Fruit fly (Drosophila melanogaster): ENCODE data around the gene elm.

Gene elm

DNA sequence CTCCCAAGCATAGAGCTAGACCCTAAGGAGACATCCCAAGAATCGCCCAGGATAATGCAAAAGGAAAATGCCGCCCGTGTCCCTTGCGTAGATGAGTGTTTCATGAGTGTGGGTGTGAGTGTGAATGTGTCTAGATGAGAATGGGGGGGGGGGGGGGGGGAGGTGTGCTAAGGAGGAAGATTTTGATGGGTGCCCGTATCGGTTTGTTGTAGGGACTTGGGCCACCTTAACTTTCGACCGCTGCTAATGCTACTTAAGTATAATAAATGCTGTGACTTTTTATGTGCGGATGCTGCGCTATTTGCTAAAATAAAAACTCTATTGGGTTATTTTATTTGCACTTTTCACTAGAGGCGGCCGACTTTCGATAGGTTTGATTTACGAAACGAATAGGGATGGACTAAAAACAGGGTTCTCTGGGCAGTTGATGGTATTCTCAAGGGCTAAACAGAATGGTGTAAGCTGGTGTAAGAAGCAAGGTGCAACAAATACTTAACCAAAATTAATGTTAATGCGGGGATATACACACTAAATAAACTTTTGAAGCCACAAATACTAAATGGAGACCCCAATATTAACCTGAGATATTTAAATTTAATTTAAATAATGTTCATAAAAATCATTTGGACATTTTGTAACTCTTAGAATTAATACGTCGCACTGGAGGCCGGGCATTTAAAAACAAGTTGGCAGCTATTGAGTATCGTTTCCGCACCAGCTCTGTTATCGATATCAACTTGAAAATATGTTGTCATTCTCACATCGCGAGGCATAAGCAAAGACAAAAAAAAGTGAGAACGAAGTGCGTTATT, 14.5 kb upstream of the elm start, which contains the start of the genes Xe7 and Atg17 (continued):
- TF ChIP-seq shn (GFP tag; optimal IDR thresholded peaks at IDR 0.05) (peak; percentile 82), tio (GFP tag; optimal IDR thresholded peaks at IDR 0.05) (peak; percentile 95), CG6791 (GFP tag; IDR thresholded peaks at IDR 0.05; ENCODE audit: partially characterized antibody) (0 out of 3 replicates have a peak, but pooled peaks have one; percentile 52), ftz-f1 (GFP tag; optimal IDR thresholded peaks at IDR 0.05) (peak; percentile 68), Max (GFP tag; optimal IDR thresholded peaks at IDR 0.05) (peak; percentile 91), Sry-δ (GFP tag; optimal IDR thresholded peaks at IDR 0.05) (peak; percentile 93), CG33557 (GFP tag; optimal IDR thresholded peaks at IDR 0.05) (peak; percentile 90), dan (GFP tag; IDR thresholded peaks at IDR 0.05) (peak; percentile 75; the same call in 1 of the 2 replicates), ems (GFP tag; optimal IDR thresholded peaks at IDR 0.05) (peak; percentile 84), CG11398 (GFP tag; optimal IDR thresholded peaks at IDR 0.05) (peak; percentile 30), phol (tag; optimal IDR thresholded peaks at IDR 0.05) (peak; percentile 95), nerfin-2 (GFP tag; IDR thresholded peaks at IDR 0.05; ENCODE audit: partially characterized antibody) (peak; percentile 27; the same call in 1 of the 2 replicates), sob (GFP tag; IDR thresholded peaks at IDR 0.05) (peak; percentile 92), chif (GFP tag; optimal IDR thresholded peaks at IDR 0.05) (peak; percentile 79 to 90), CG8388 (GFP tag; optimal IDR thresholded peaks at IDR 0.05) (peak; percentile 85), twi (tag; optimal IDR thresholded peaks at IDR 0.05) (peak; percentile 90), hbn (GFP tag; IDR thresholded peaks at IDR 0.05; ENCODE audit: partially characterized antibody) (no peak), CG4820 (GFP tag; optimal IDR thresholded peaks at IDR 0.05) (peak; percentile 85), Hr78 (GFP tag; optimal IDR thresholded peaks at IDR 0.05) (no peak), Fer2 (tag; optimal IDR thresholded peaks at IDR 0.05) (peak; percentile 95), CG32767 (GFP tag; IDR thresholded peaks at IDR 0.05) (peak; percentile 81), zfh2 (GFP tag; optimal IDR thresholded peaks at IDR 0.05) (peak; percentile 97), Taf1 (GFP tag; IDR thresholded peaks at IDR 0.05) (peak; percentile 86), CG17568 (GFP tag; optimal IDR thresholded peaks at IDR 0.05) (no peak), CG13296 (GFP tag; optimal IDR thresholded peaks at IDR 0.05) (peak; percentile 82), ara (GFP tag; IDR thresholded peaks at IDR 0.05) (peak; percentile 77), nerfin-1 (tag; optimal IDR thresholded peaks at IDR 0.05) (peak; percentile 82), B-H2 (GFP tag; optimal IDR thresholded peaks at IDR 0.05) (peak; percentile 94), CG4328 (GFP tag; optimal IDR thresholded peaks at IDR 0.05) (peak; percentile 92), CG42726 (GFP tag; IDR thresholded peaks at IDR 0.05; ENCODE audit: partially characterized antibody) (no peak), HmgD (GFP tag; optimal IDR thresholded peaks at IDR 0.05) (peak; percentile 81), Trl (optimal IDR thresholded peaks at IDR 0.05) (no peak), Trl (GFP tag; optimal IDR thresholded peaks at IDR 0.05) (peak; percentile 89), ssp (GFP tag; IDR thresholded peaks at IDR 0.05) (peak; percentile 88), Atf6 (GFP tag; IDR thresholded peaks at IDR 0.05) (peak; percentile 85), CG16815 (GFP tag; optimal IDR thresholded peaks at IDR 0.05) (peak; percentile 94), Mad (GFP tag; optimal IDR thresholded peaks at IDR 0.05) (peak; percentile 86), Hand (GFP tag; optimal IDR thresholded peaks at IDR 0.05) (peak; percentile 73), Hr51 (GFP tag; optimal IDR thresholded peaks at IDR 0.05) (peak; percentile 89 to 90), eyg (GFP tag; optimal IDR thresholded peaks at IDR 0.05) (peak; percentile 57), ERR (GFP tag; optimal IDR thresholded peaks at IDR 0.05) (peak; percentile 35), amos (GFP tag; IDR thresholded peaks at IDR 0.05; ENCODE audit: partially characterized antibody) (peak; percentile 59), Mes4 (GFP tag; optimal IDR thresholded peaks at IDR 0.05) (peak; percentile 61), org-1 (GFP tag; optimal IDR thresholded peaks at IDR 0.05) (peak; percentile 72), fd64A (GFP tag; optimal IDR thresholded peaks at IDR 0.05) (no peak), slbo (GFP tag; IDR thresholded peaks at IDR 0.05) (peak; percentile 96), Adf1 (GFP tag; IDR thresholded peaks at IDR 0.05) (peak; percentile 34; the same call in 1 of the 2 replicates), cwo (GFP tag; optimal IDR thresholded peaks at IDR 0.05) (peak; percentile 68)

All from whole organism, embryonic.